Worm (Caenorhabditis elegans) whole organism, L4 larva: ENCODE data around the gene gpa-6.

Experiments used
- F37D6.2 ChIP-seq: sonication (generic microtip); optimal IDR thresholded peaks from 2 replicates; lab custom pipeline; 2016; ENCODE audit warnings: mild to moderate bottlenecking, missing genetic modification characterization, missing compliant biosample characterization
- R02D3.7 ChIP-seq: fragments of 150-350 bp; sonication (generic microtip); optimal IDR thresholded peaks from 3 replicates; lab custom pipeline; 2014; ENCODE audit warnings: missing biosample characterization, missing genetic modification characterization
- T26A8.4 ChIP-seq: fragments of 200-800 bp; sonication (Bioruptor generic); IDR thresholded peaks from 2 replicates; pipeline ENCODE4 v1.3.6; 2022; ENCODE audit warnings: missing genetic modification characterization, missing compliant biosample characterization
- Y105C5A.15 ChIP-seq: fragments of 200-800 bp; sonication (Bioruptor generic); IDR thresholded peaks from 2 replicates; pipeline ENCODE4 v1.3.6; 2022; ENCODE audit warnings: missing genetic modification characterization, missing compliant biosample characterization
- aha-1 ChIP-seq: fragments of 150-350 bp; peaks from one replicate; lab custom pipeline; 2014; ENCODE audit warnings: missing biosample characterization, missing genetic modification characterization
- aly-2 ChIP-seq: sonication (generic microtip); optimal IDR thresholded peaks from 2 replicates; lab custom pipeline; 2018; ENCODE audit warnings: missing biosample characterization, missing genetic modification characterization
- daf-12 ChIP-seq: fragments of 150-350 bp; optimal IDR thresholded peaks from 2 replicates; lab custom pipeline; 2014; ENCODE audit warnings: missing biosample characterization, missing genetic modification reagents, missing genetic modification characterization
- daf-16 ChIP-seq, 3 experiments: sonication (generic microtip); optimal IDR thresholded peaks; 2 replicates each; lab custom pipeline; 2016 to 2017; ENCODE audit warnings: missing genetic modification characterization in 3 of 3, missing genetic modification reagents in 3 of 3, mild to moderate bottlenecking in 2 of 3, missing compliant biosample characterization in 2 of 3, missing biosample characterization in 1 of 3, moderate library complexity in 1 of 3
- daf-8 ChIP-seq: fragments of 200-800 bp; sonication (Bioruptor generic); IDR thresholded peaks from 2 replicates; pipeline ENCODE4 v1.3.6; 2022; ENCODE audit warnings: missing genetic modification characterization, missing compliant biosample characterization
- dmd-6 ChIP-seq: fragments of 200-800 bp; sonication (Bioruptor generic); IDR thresholded peaks from 2 replicates; pipeline ENCODE4 v1.3.6; 2022; ENCODE audit warnings: missing genetic modification reagents, missing genetic modification characterization, missing compliant biosample characterization
- dmd-8 ChIP-seq: fragments of 200-800 bp; sonication (Bioruptor generic); IDR thresholded peaks from 2 replicates; pipeline ENCODE4 v1.3.6; 2022; ENCODE audit warnings: missing genetic modification characterization, missing compliant biosample characterization
- dmd-9 ChIP-seq: fragments of 200-800 bp; sonication (Bioruptor generic); IDR thresholded peaks from 2 replicates; pipeline ENCODE4 v1.3.6; 2022; ENCODE audit warnings: missing genetic modification reagents, missing genetic modification characterization, missing compliant biosample characterization
- dve-1 ChIP-seq: sonication (generic microtip); optimal IDR thresholded peaks from 2 replicates; lab custom pipeline; 2017; ENCODE audit warnings: antibody characterized with exemption, mild to moderate bottlenecking, missing genetic modification characterization, missing compliant biosample characterization; ENCODE audit not compliant: insufficient read depth
- fkh-10 ChIP-seq: fragments of 150-350 bp; optimal IDR thresholded peaks from 2 replicates; lab custom pipeline; 2014; ENCODE audit warnings: missing biosample characterization, missing genetic modification reagents, missing genetic modification characterization
- hlh-11 ChIP-seq: fragments of 200-800 bp; sonication (Bioruptor generic); optimal IDR thresholded peaks from 2 replicates; lab custom pipeline; 2018; ENCODE audit warnings: mild to moderate bottlenecking, missing genetic modification characterization, missing compliant biosample characterization
- hlh-30 ChIP-seq: sonication (generic microtip); optimal IDR thresholded peaks from 2 replicates; lab custom pipeline; 2017; ENCODE audit warnings: antibody characterized with exemption, mild to moderate bottlenecking, missing genetic modification characterization, missing compliant biosample characterization; ENCODE audit not compliant: insufficient read depth
- jun-1 ChIP-seq: fragments of 150-350 bp; optimal IDR thresholded peaks from 2 replicates; lab custom pipeline; 2014; ENCODE audit warnings: missing biosample characterization, missing genetic modification reagents, missing genetic modification characterization
- lin-1 ChIP-seq: fragments of 200-800 bp; sonication (Bioruptor generic); IDR thresholded peaks from 2 replicates; pipeline ENCODE4 v1.3.6; 2022; ENCODE audit warnings: missing genetic modification reagents, missing genetic modification characterization, missing compliant biosample characterization
- lin-13 ChIP-seq: fragments of 150-350 bp; optimal IDR thresholded peaks from 2 replicates; lab custom pipeline; 2014; ENCODE audit warnings: missing biosample characterization, missing genetic modification reagents, missing genetic modification characterization
- lin-39 ChIP-seq: fragments of 150-350 bp; optimal IDR thresholded peaks from 2 replicates; lab custom pipeline; 2014; ENCODE audit warnings: missing biosample characterization, missing genetic modification reagents, missing genetic modification characterization
- lir-3 ChIP-seq: sonication (generic microtip); optimal IDR thresholded peaks from 2 replicates; lab custom pipeline; 2016; ENCODE audit warnings: mild to moderate bottlenecking, missing genetic modification characterization, missing compliant biosample characterization
- mdt-29 ChIP-seq: fragments of 200-800 bp; sonication (Bioruptor generic); IDR thresholded peaks from 2 replicates; pipeline ENCODE4 v1.3.6; 2022; ENCODE audit warnings: missing genetic modification reagents, missing genetic modification characterization, missing compliant biosample characterization
- mep-1 ChIP-seq: fragments of 150-350 bp; sonication (generic microtip); optimal IDR thresholded peaks from 3 replicates; lab custom pipeline; 2014; ENCODE audit warnings: missing biosample characterization, missing genetic modification characterization
- mes-2 ChIP-seq: sonication (generic microtip); optimal IDR thresholded peaks from 2 replicates; lab custom pipeline; 2016; ENCODE audit warnings: missing genotype, mild to moderate bottlenecking, missing genetic modification characterization, missing compliant biosample characterization; ENCODE audit not compliant: poor library complexity, severe bottlenecking
- mxl-3 ChIP-seq: fragments of 200-800 bp; sonication (Bioruptor generic); optimal IDR thresholded peaks from 2 replicates; lab custom pipeline; 2018; ENCODE audit warnings: mild to moderate bottlenecking, missing genetic modification characterization, missing compliant biosample characterization
- nhr-11 ChIP-seq: fragments of 150-350 bp; optimal IDR thresholded peaks from 2 replicates; lab custom pipeline; 2014; ENCODE audit warnings: missing biosample characterization, missing genetic modification characterization
- nhr-28 ChIP-seq: fragments of 150-350 bp; optimal IDR thresholded peaks from 2 replicates; lab custom pipeline; 2014; ENCODE audit warnings: missing biosample characterization, missing genetic modification characterization
- nhr-48 ChIP-seq: sonication (generic microtip); optimal IDR thresholded peaks from 2 replicates; lab custom pipeline; 2016; ENCODE audit warnings: mild to moderate bottlenecking, missing genetic modification characterization, missing compliant biosample characterization
- nhr-76 ChIP-seq: fragments of 150-350 bp; optimal IDR thresholded peaks from 2 replicates; lab custom pipeline; 2014; ENCODE audit warnings: missing biosample characterization, missing genetic modification characterization
- php-3 ChIP-seq: fragments of 200-800 bp; sonication (Bioruptor generic); IDR thresholded peaks from 2 replicates; pipeline ENCODE4 v1.3.6; 2022; ENCODE audit warnings: missing genetic modification reagents, missing genetic modification characterization, missing compliant biosample characterization
- pqm-1 ChIP-seq: sonication (generic microtip); optimal IDR thresholded peaks from 2 replicates; lab custom pipeline; 2017; ENCODE audit warnings: missing biosample characterization, missing genetic modification characterization
- rbr-2 ChIP-seq: sonication (generic microtip); optimal IDR thresholded peaks from 2 replicates; lab custom pipeline; 2016; ENCODE audit warnings: missing genotype, missing genetic modification characterization, missing compliant biosample characterization
- unc-130 ChIP-seq: sonication (generic microtip); optimal IDR thresholded peaks from 2 replicates; lab custom pipeline; 2016; ENCODE audit warnings: missing genetic modification reagents, missing genetic modification characterization, missing compliant biosample characterization
- unc-62 ChIP-seq, 3 experiments: fragments of 150-350 bp in 1 of 3; sonication (generic microtip); optimal IDR thresholded peaks in 2 of 3; peaks in 1 of 3; 1 replicate in 1 of 3; 2 replicates in 2 of 3; lab custom pipeline; 2014 to 2017; ENCODE audit warnings: missing biosample characterization in 3 of 3, missing genetic modification characterization in 3 of 3, missing genetic modification reagents in 3 of 3, missing genotype in 1 of 3
- zfp-3 ChIP-seq: fragments of 200-800 bp; sonication (Bioruptor generic); conservative IDR thresholded peaks from 2 replicates; pipeline ENCODE4 v1.3.6; 2022; ENCODE audit warnings: missing genetic modification reagents, missing genetic modification characterization, missing compliant biosample characterization
- zip-11 ChIP-seq: fragments of 200-800 bp; sonication (Bioruptor generic); IDR thresholded peaks from 2 replicates; pipeline ENCODE4 v1.3.6; 2022; ENCODE audit warnings: missing genetic modification characterization, missing compliant biosample characterization
- zip-2 ChIP-seq: fragments of 150-350 bp; optimal IDR thresholded peaks from 2 replicates; lab custom pipeline; 2014; ENCODE audit warnings: missing biosample characterization, missing genetic modification characterization
- ztf-7 ChIP-seq: fragments of 150-350 bp; optimal IDR thresholded peaks from 2 replicates; lab custom pipeline; 2014; ENCODE audit warnings: missing biosample characterization, missing genetic modification characterization

gpa-6 gene

ce11 chrX:13161778-13162177 lies 29.2 kb upstream of the gpa-6 start:
- TF ChIP-seq ztf-7 (no peak), nhr-28 (tag; lab: Kevin White, UChicago) (peak; percentile 19), hlh-30 (no peak)

- no peak for TF ChIP-seq dmd-8
- no peak for TF ChIP-seq mdt-29 (GFP tag; lab: Robert Waterston, UW)
- no peak for TF ChIP-seq mes-2 (tag; lab: Kevin White, UChicago)
- TF ChIP-seq hlh-30 = peak; percentile 31
- TF ChIP-seq fkh-10 (GFP tag; lab: Kevin White, UChicago) = no peak
- no peak for TF ChIP-seq lin-13 (GFP tag; lab: Kevin White, UChicago)
- no peak for TF ChIP-seq lin-39 (tag; lab: Kevin White, UChicago)
- no peak for TF ChIP-seq dmd-9
- no peak for TF ChIP-seq daf-16 (GFP tag; optimal IDR thresholded peaks at IDR 0.05; lab: Kevin White, UChicago)
- peak; percentile 66 for TF ChIP-seq daf-16 (tag; optimal IDR thresholded peaks at IDR 0.05; lab: Kevin White, UChicago)
- peak; percentile 77 for TF ChIP-seq nhr-28 (tag; lab: Kevin White, UChicago)
- TF ChIP-seq php-3 (GFP tag; lab: Robert Waterston, UW) = peak; percentile 94
- TF ChIP-seq mxl-3 = no peak
- TF ChIP-seq pqm-1 (tag; lab: Kevin White, UChicago) = peak; percentile 47
- TF ChIP-seq dmd-6 = peak; percentile 45; the same call in 1 of the 2 replicates
- no peak for TF ChIP-seq zip-2
- no peak for TF ChIP-seq T26A8.4 (GFP tag; lab: Robert Waterston, UW)
- TF ChIP-seq, all 104 proteins: peak for 6
Observed at ce11 chrX:13162351-13163038, 28.5 kb upstream of the gpa-6 start.

ce11 chrX:13163185-13163584 lies 27.8 kb upstream of the gpa-6 start:
- TF ChIP-seq unc-130 (no peak), mep-1 (tag; lab: Kevin White, UChicago) (no peak), zfp-3 (GFP tag; lab: Robert Waterston, UW) (no peak), aly-2 (tag; lab: Kevin White, UChicago) (no peak), nhr-11 (tag; lab: Kevin White, UChicago) (no peak), lin-13 (GFP tag; lab: Kevin White, UChicago) (no peak), daf-16 (GFP tag; optimal IDR thresholded peaks at IDR 0.05; lab: Kevin White, UChicago) (no peak), daf-16 (tag; optimal IDR thresholded peaks at IDR 0.05; lab: Kevin White, UChicago) (peak; percentile 46), jun-1 (tag; lab: Kevin White, UChicago) (no peak), Y105C5A.15 (GFP tag; lab: Robert Waterston, UW) (no peak), daf-8 (no peak), R02D3.7 (tag; lab: Kevin White, UChicago) (no peak), zip-11 (no peak), lir-3 (tag; lab: Kevin White, UChicago) (no peak), dve-1 (tag; lab: Kevin White, UChicago) (peak; percentile 44), rbr-2 (tag; lab: Kevin White, UChicago) (no peak), nhr-48 (tag; lab: Kevin White, UChicago) (peak; percentile 11), unc-62 (GFP tag; optimal IDR thresholded peaks at IDR 0.05 in 1 of 2; lab: Kevin White, UChicago) (peak in 1 of 2 experiments; percentile 40), unc-62 (tag; optimal IDR thresholded peaks at IDR 0.05; lab: Kevin White, UChicago) (no peak), aha-1 (no peak), pqm-1 (tag; lab: Kevin White, UChicago) (peak; percentile 87), hlh-11 (tag; lab: Kevin White, UChicago) (peak; percentile 11), lin-1 (GFP tag; lab: Robert Waterston, UW) (peak; percentile 26; the same call in 1 of the 2 replicates), dmd-6 (peak; percentile 77), F37D6.2 (no peak), nhr-76 (tag; lab: Kevin White, UChicago) (no peak), daf-12 (no peak), T26A8.4 (GFP tag; lab: Robert Waterston, UW) (no peak), mdt-29 (GFP tag; lab: Robert Waterston, UW) (no peak)
